Worm (Caenorhabditis elegans): Measurements from ENCODE around the gene hex-3.
A peak's percentile ranks its signal among the peaks of the same experiment; 100 is the strongest.

- TF ChIP-seq ama-1 (optimal IDR thresholded peaks at IDR 0.05), result no peak
- TF ChIP-seq flt-1 (GFP tag; IDR thresholded peaks at IDR 0.05), result 0 out of 2 replicates have a peak, but pooled peaks have one; percentile 17
- peak; percentile 17 for TF ChIP-seq F13C5.2 (tag; optimal IDR thresholded peaks at IDR 0.05)
- TF ChIP-seq tbx-37 (GFP tag; conservative IDR thresholded peaks at IDR 0.05), result no peak
- no peak for TF ChIP-seq scrt-1 (GFP tag; IDR thresholded peaks at IDR 0.05)
- no peak for TF ChIP-seq B0310.2 (tag; optimal IDR thresholded peaks at IDR 0.05)
- no peak for TF ChIP-seq hmbx-1 (tag; optimal IDR thresholded peaks at IDR 0.05)
- no peak for TF ChIP-seq hmg-4 (GFP tag; optimal IDR thresholded peaks at IDR 0.05)
These were observed 4.1 kb upstream of the hex-3 start, which contains the start of gene pde-12 for ce11 chrIII:10844873-10845272.

Data from whole organism, early embryonic.